Worm (Caenorhabditis elegans) whole organism, late embryonic: ENCODE results near the gene pstk-1.

Experiments
- C08G9.2 ChIP-seq: sonication (generic microtip); optimal IDR thresholded peaks from 2 replicates; lab custom pipeline; 2016; ENCODE audit warnings: mild to moderate bottlenecking, missing genetic modification characterization, moderate library complexity, missing compliant biosample characterization
- F13H6.1 ChIP-seq: sonication (generic microtip); optimal IDR thresholded peaks from 2 replicates; lab custom pipeline; 2016; ENCODE audit warnings: missing genetic modification characterization, missing compliant biosample characterization
- ceh-22 ChIP-seq: sonication (generic microtip); optimal IDR thresholded peaks from 2 replicates; lab custom pipeline; 2017; ENCODE audit warnings: missing biosample characterization, missing genetic modification characterization
- ceh-30 ChIP-seq: fragments of 150-350 bp; optimal IDR thresholded peaks from 2 replicates; lab custom pipeline; 2014; ENCODE audit warnings: missing biosample characterization, missing genetic modification characterization
- ceh-9 ChIP-seq: sonication (generic microtip); optimal IDR thresholded peaks from 2 replicates; lab custom pipeline; 2016; ENCODE audit warnings: mild to moderate bottlenecking, missing genetic modification characterization, inconsistent platforms, missing compliant biosample characterization
- dve-1 ChIP-seq: sonication (generic microtip); optimal IDR thresholded peaks from 2 replicates; lab custom pipeline; 2017; ENCODE audit warnings: antibody characterized with exemption, mild to moderate bottlenecking, missing genetic modification characterization, missing compliant biosample characterization
- fkh-10 ChIP-seq: fragments of 150-350 bp; optimal IDR thresholded peaks from 2 replicates; lab custom pipeline; 2014; ENCODE audit warnings: missing biosample characterization, missing genetic modification reagents, missing genetic modification characterization
- gmeb-2 ChIP-seq: sonication (generic microtip); optimal IDR thresholded peaks from 2 replicates; lab custom pipeline; 2016; ENCODE audit warnings: missing genetic modification characterization, inconsistent platforms, missing compliant biosample characterization
- pha-4 ChIP-seq: fragments of 150-350 bp; optimal IDR thresholded peaks from 2 replicates; lab custom pipeline; 2018; ENCODE audit warnings: missing biosample characterization, missing genetic modification reagents, missing genetic modification characterization
- tbx-2 ChIP-seq: sonication (generic microtip); optimal IDR thresholded peaks from 2 replicates; lab custom pipeline; 2016; ENCODE audit warnings: missing genetic modification characterization, missing compliant biosample characterization

DNA sequence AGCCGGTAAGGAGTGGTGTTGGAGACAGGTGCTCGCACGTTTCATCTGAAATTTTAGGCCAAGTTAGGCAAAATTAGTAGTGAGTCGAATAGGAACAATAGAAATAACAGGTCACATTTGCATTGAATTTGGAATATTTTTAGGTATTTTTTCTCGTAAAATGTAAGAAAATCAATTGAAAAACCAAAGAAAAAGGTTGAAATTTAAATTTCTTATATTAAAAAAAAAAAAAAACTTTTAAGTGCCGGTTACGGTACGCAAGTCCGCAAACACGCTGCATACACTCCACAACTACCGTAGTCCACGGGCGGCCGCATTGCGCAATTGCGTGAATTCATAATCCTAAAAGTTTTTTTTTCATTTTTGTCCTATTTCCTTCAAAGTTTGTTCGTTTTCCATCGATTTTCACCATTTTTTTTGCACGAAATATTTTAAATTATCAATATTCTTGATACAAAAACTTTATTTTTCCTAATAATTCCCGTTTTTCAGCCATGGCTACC lies 29.2 kb downstream of the pstk-1 start, which contains the start of the genes Y111B2A.1 and Y111B2A.2:
- no peak for TF ChIP-seq ceh-9
- TF ChIP-seq tbx-2 (tag; lab: Kevin White, UChicago): no peak
- no peak for TF ChIP-seq pha-4
- TF ChIP-seq C08G9.2: no peak
- TF ChIP-seq gmeb-2 (tag; lab: Kevin White, UChicago): no peak
- TF ChIP-seq fkh-10 (GFP tag; lab: Kevin White, UChicago): no peak
- no peak for TF ChIP-seq dve-1 (tag; lab: Kevin White, UChicago)
- TF ChIP-seq ceh-30 (tag; lab: Kevin White, UChicago): no peak
- TF ChIP-seq F13H6.1 (tag; lab: Kevin White, UChicago): no peak
- no peak for TF ChIP-seq ceh-22 (tag; lab: Kevin White, UChicago)
